Fruit fly (Drosophila melanogaster) whole organism, embryonic: ENCODE data around the gene dysc.

Experiments
- ATbp ChIP-seq: fragments of 200-800 bp; sonication (Bioruptor generic); optimal IDR thresholded peaks from 2 replicates; lab custom pipeline; 2017; ENCODE audit warnings: missing biosample characterization, mild to moderate bottlenecking, missing genetic modification characterization, missing genetic modification reagents
- Abd-B ChIP-seq: fragments of 200-800 bp; sonication (Bioruptor generic); optimal IDR thresholded peaks from 2 replicates; lab custom pipeline; 2018; ENCODE audit warnings: missing biosample characterization, mild to moderate bottlenecking, missing genetic modification characterization, moderate library complexity
- BEAF-32 ChIP-seq: fragments of 200-800 bp; sonication (Bioruptor generic); optimal IDR thresholded peaks from 3 replicates; lab custom pipeline; 2017; ENCODE audit warnings: missing biosample characterization, missing genetic modification characterization, mild to moderate bottlenecking, moderate library complexity, missing genetic modification reagents
- CG10366 ChIP-seq: fragments of 200-800 bp; sonication (Bioruptor generic); IDR thresholded peaks from 2 replicates; pipeline ENCODE4 v1.3.6; 2022; ENCODE audit warnings: missing biosample characterization, missing genetic modification characterization
- CG10543 ChIP-seq: fragments of 200-800 bp; sonication (Bioruptor generic); optimal IDR thresholded peaks from 3 replicates; lab custom pipeline; 2017; ENCODE audit warnings: missing biosample characterization, mild to moderate bottlenecking, missing genetic modification characterization, moderate library complexity
- CG13424 ChIP-seq: fragments of 200-800 bp; sonication (Bioruptor generic); optimal IDR thresholded peaks from 2 replicates; lab custom pipeline; 2019; ENCODE audit warnings: missing biosample characterization, mild to moderate bottlenecking, missing genetic modification characterization, moderate library complexity
- CG15011 ChIP-seq: fragments of 200-800 bp; sonication (Bioruptor generic); optimal IDR thresholded peaks from 3 replicates; lab custom pipeline; 2018; ENCODE audit warnings: missing biosample characterization, mild to moderate bottlenecking, missing genetic modification characterization
- CG17912 ChIP-seq: fragments of 200-800 bp; sonication (Bioruptor generic); optimal IDR thresholded peaks from 2 replicates; lab custom pipeline; 2018; ENCODE audit warnings: missing biosample characterization, mild to moderate bottlenecking, missing genetic modification characterization
- CG30403 ChIP-seq: fragments of 200-800 bp; sonication (Bioruptor generic); optimal IDR thresholded peaks from 3 replicates; lab custom pipeline; 2016; ENCODE audit warnings: missing biosample characterization, missing genetic modification characterization
- CG31388 ChIP-seq: fragments of 200-800 bp; sonication (Bioruptor generic); optimal IDR thresholded peaks from 2 replicates; lab custom pipeline; 2016; ENCODE audit warnings: missing biosample characterization, missing genetic modification characterization
- CG31441 ChIP-seq: fragments of 200-800 bp; sonication (Bioruptor generic); IDR thresholded peaks from 2 replicates; pipeline ENCODE4 v1.3.6; 2022; ENCODE audit warnings: missing biosample characterization, missing genetic modification characterization
- CG3407 ChIP-seq: fragments of 200-800 bp; sonication (Bioruptor generic); optimal IDR thresholded peaks from 2 replicates; lab custom pipeline; 2018; ENCODE audit warnings: missing biosample characterization, mild to moderate bottlenecking, missing genetic modification characterization
- CG34376 ChIP-seq: fragments of 200-800 bp; sonication (Bioruptor generic); optimal IDR thresholded peaks from 2 replicates; lab custom pipeline; 2018; ENCODE audit warnings: missing biosample characterization, mild to moderate bottlenecking, missing genetic modification characterization
- CG3838 ChIP-seq: fragments of 200-800 bp; sonication (Bioruptor generic); optimal IDR thresholded peaks from 3 replicates; lab custom pipeline; 2016; ENCODE audit warnings: missing biosample characterization, missing genetic modification characterization
- CG4328 ChIP-seq: fragments of 200-800 bp; sonication (Bioruptor generic); optimal IDR thresholded peaks from 3 replicates; lab custom pipeline; 2017; ENCODE audit warnings: missing biosample characterization, missing genetic modification reagents, missing genetic modification characterization
- CG4730 ChIP-seq: fragments of 200-800 bp; sonication (Bioruptor generic); IDR thresholded peaks from 2 replicates; pipeline ENCODE4 v1.3.6; 2022; ENCODE audit warnings: missing biosample characterization, missing genetic modification characterization
- CG7372 ChIP-seq: fragments of 200-800 bp; sonication (Bioruptor generic); IDR thresholded peaks from 2 replicates; pipeline ENCODE4 v1.3.6; 2022; ENCODE audit warnings: missing biosample characterization, missing genetic modification characterization
- CG7963 ChIP-seq: fragments of 200-800 bp; sonication (Bioruptor generic); IDR thresholded peaks from 3 replicates; pipeline ENCODE4 v1.3.6; 2022; ENCODE audit warnings: missing biosample characterization, missing genetic modification characterization; ENCODE audit not compliant: partially characterized antibody
- CG8089 ChIP-seq: fragments of 200-800 bp; sonication (Bioruptor generic); optimal IDR thresholded peaks from 3 replicates; lab custom pipeline; 2016; ENCODE audit warnings: missing biosample characterization, missing genetic modification characterization
- CTCF ChIP-seq: fragments of 200-800 bp; sonication (Bioruptor generic); optimal IDR thresholded peaks from 2 replicates; lab custom pipeline; 2017; ENCODE audit warnings: missing biosample characterization, mild to moderate bottlenecking, missing genetic modification characterization, moderate library complexity
- D ChIP-seq, 2 experiments: fragments of 200-800 bp in 1 of 2; fragments of >200 bp in 1 of 2; sonication (Bioruptor generic) in 1 of 2; optimal IDR thresholded peaks; 2 replicates in 1 of 2; 3 replicates in 1 of 2; lab custom pipeline; 2017; ENCODE audit warnings: mild to moderate bottlenecking in 1 of 2, missing biosample characterization in 1 of 2, missing genetic modification characterization in 1 of 2, missing genetic modification reagents in 1 of 2
- Doc3 ChIP-seq: fragments of 200-800 bp; sonication (Bioruptor generic); IDR thresholded peaks from 3 replicates; pipeline ENCODE4 v1.3.6; 2022; ENCODE audit warnings: missing biosample characterization, missing genetic modification characterization; ENCODE audit not compliant: partially characterized antibody
- ERR ChIP-seq: fragments of 200-800 bp; sonication (Bioruptor generic); optimal IDR thresholded peaks from 2 replicates; lab custom pipeline; 2016; ENCODE audit warnings: missing biosample characterization, missing genetic modification characterization
- Eip74EF ChIP-seq, 2 experiments: fragments of 200-800 bp in 1 of 2; fragments of >200 bp in 1 of 2; sonication (Bioruptor generic) in 1 of 2; optimal IDR thresholded peaks; 2 replicates each; lab custom pipeline; 2017 to 2019; ENCODE audit warnings: missing biosample characterization in 2 of 2, missing genetic modification characterization in 2 of 2, mild to moderate bottlenecking in 1 of 2, moderate library complexity in 1 of 2
- Fer1 ChIP-seq: fragments of 200-800 bp; sonication (Bioruptor generic); optimal IDR thresholded peaks from 2 replicates; lab custom pipeline; 2017; ENCODE audit warnings: missing biosample characterization, mild to moderate bottlenecking, missing genetic modification characterization
- GATAe ChIP-seq: fragments of 200-800 bp; sonication (Bioruptor generic); conservative IDR thresholded peaks from 2 replicates; pipeline ENCODE4 v1.3.6; 2022; ENCODE audit warnings: missing biosample characterization, missing genetic modification characterization
- HHEX ChIP-seq: fragments of 200-800 bp; sonication (Bioruptor generic); optimal IDR thresholded peaks from 3 replicates; lab custom pipeline; 2017; ENCODE audit warnings: missing biosample characterization, mild to moderate bottlenecking, missing genetic modification characterization, missing genetic modification reagents
- HLHmδ ChIP-seq: fragments of 200-800 bp; sonication (Bioruptor generic); optimal IDR thresholded peaks from 2 replicates; lab custom pipeline; 2018; ENCODE audit warnings: missing biosample characterization, mild to moderate bottlenecking, missing genetic modification characterization, moderate library complexity
- Optix ChIP-seq: fragments of 200-800 bp; sonication (Bioruptor generic); IDR thresholded peaks from 3 replicates; pipeline ENCODE4 v1.3.6; 2022; ENCODE audit warnings: missing biosample characterization, missing genetic modification characterization
- Rx ChIP-seq: fragments of 200-800 bp; sonication (Bioruptor generic); IDR thresholded peaks from 2 replicates; pipeline ENCODE4 v1.3.6; 2022; ENCODE audit warnings: missing biosample characterization, missing genetic modification characterization
- abd-A ChIP-seq: fragments of 200-800 bp; sonication (Bioruptor generic); optimal IDR thresholded peaks from 3 replicates; lab custom pipeline; 2019; ENCODE audit warnings: missing biosample characterization, mild to moderate bottlenecking, missing genetic modification characterization, moderate library complexity
- aop ChIP-seq: fragments of 200-800 bp; sonication (Bioruptor generic); IDR thresholded peaks from 2 replicates; pipeline ENCODE4 v1.3.6; 2022; ENCODE audit warnings: missing biosample characterization, missing genetic modification characterization
- ase ChIP-seq: fragments of 200-800 bp; sonication (Bioruptor generic); IDR thresholded peaks from 3 replicates; pipeline ENCODE4 v1.3.6; 2022; ENCODE audit warnings: missing biosample characterization, missing genetic modification characterization
- az2 ChIP-seq: fragments of 200-800 bp; sonication (Bioruptor generic); optimal IDR thresholded peaks from 3 replicates; lab custom pipeline; 2016; ENCODE audit warnings: missing biosample characterization, missing genetic modification characterization
- crol ChIP-seq: fragments of 200-800 bp; sonication (Bioruptor generic); IDR thresholded peaks from 2 replicates; pipeline ENCODE4 v1.3.6; 2022; ENCODE audit warnings: missing biosample characterization, missing genetic modification characterization
- emc ChIP-seq: fragments of 200-800 bp; sonication (Bioruptor generic); optimal IDR thresholded peaks from 2 replicates; lab custom pipeline; 2016; ENCODE audit warnings: missing biosample characterization, missing genetic modification characterization
- fd96Cb ChIP-seq: fragments of 200-800 bp; sonication (Bioruptor generic); optimal IDR thresholded peaks from 2 replicates; lab custom pipeline; 2018; ENCODE audit warnings: missing biosample characterization, mild to moderate bottlenecking, missing genetic modification characterization, moderate library complexity
- fru ChIP-seq: fragments of >200 bp; optimal IDR thresholded peaks from 2 replicates; lab custom pipeline; 2017
- ftz-f1 ChIP-seq: fragments of 200-800 bp; sonication (Bioruptor generic); optimal IDR thresholded peaks from 2 replicates; lab custom pipeline; 2016; ENCODE audit warnings: missing biosample characterization, missing genetic modification characterization
- hkb ChIP-seq, 2 experiments: fragments of 200-800 bp in 1 of 2; fragments of >200 bp in 1 of 2; sonication (Bioruptor generic) in 1 of 2; IDR thresholded peaks in 1 of 2; optimal IDR thresholded peaks in 1 of 2; 2 replicates each; pipeline versions ENCODE4 v1.3.6 to Lab custom; 2017 to 2022; ENCODE audit warnings: missing biosample characterization in 1 of 2, missing genetic modification characterization in 1 of 2
- lab ChIP-seq: fragments of 200-800 bp; sonication (Bioruptor generic); optimal IDR thresholded peaks from 3 replicates; lab custom pipeline; 2017; ENCODE audit warnings: missing biosample characterization, missing genetic modification characterization, mild to moderate bottlenecking, moderate library complexity, missing genetic modification reagents
- nom ChIP-seq: fragments of 200-800 bp; sonication (Bioruptor generic); optimal IDR thresholded peaks from 2 replicates; lab custom pipeline; 2017; ENCODE audit warnings: missing biosample characterization, missing genetic modification characterization, mild to moderate bottlenecking, moderate library complexity, missing genetic modification reagents
- oc ChIP-seq: fragments of 200-800 bp; sonication (Bioruptor generic); optimal IDR thresholded peaks from 2 replicates; lab custom pipeline; 2018; ENCODE audit warnings: missing biosample characterization, mild to moderate bottlenecking, missing genetic modification characterization, moderate library complexity
- pan ChIP-seq, 4 experiments: fragments of >200 bp in 3 of 4; fragments of 200-800 bp in 1 of 4; sonication (Bioruptor generic) in 1 of 4; optimal IDR thresholded peaks in 3 of 4; IDR thresholded peaks in 1 of 4; 2 replicates each; pipeline versions ENCODE4 v1.3.6 to Lab custom; 2017 to 2022; ENCODE audit warnings: missing biosample characterization in 2 of 4, missing genetic modification characterization in 2 of 4, mixed read lengths in 1 of 4
- prd ChIP-seq, 3 experiments: fragments of >200 bp in 2 of 3; fragments of 200-800 bp in 1 of 3; sonication (Bioruptor generic) in 1 of 3; optimal IDR thresholded peaks in 2 of 3; IDR thresholded peaks in 1 of 3; 2 replicates in 2 of 3; 3 replicates in 1 of 3; pipeline versions ENCODE4 v1.3.6 to Lab custom; 2017 to 2022; ENCODE audit warnings: missing biosample characterization in 1 of 3, missing genetic modification characterization in 1 of 3
- zen ChIP-seq: fragments of 200-800 bp; sonication (Bioruptor generic); optimal IDR thresholded peaks from 3 replicates; lab custom pipeline; 2018; ENCODE audit warnings: missing biosample characterization, mild to moderate bottlenecking, missing genetic modification characterization, moderate library complexity

dysc gene

DNA sequence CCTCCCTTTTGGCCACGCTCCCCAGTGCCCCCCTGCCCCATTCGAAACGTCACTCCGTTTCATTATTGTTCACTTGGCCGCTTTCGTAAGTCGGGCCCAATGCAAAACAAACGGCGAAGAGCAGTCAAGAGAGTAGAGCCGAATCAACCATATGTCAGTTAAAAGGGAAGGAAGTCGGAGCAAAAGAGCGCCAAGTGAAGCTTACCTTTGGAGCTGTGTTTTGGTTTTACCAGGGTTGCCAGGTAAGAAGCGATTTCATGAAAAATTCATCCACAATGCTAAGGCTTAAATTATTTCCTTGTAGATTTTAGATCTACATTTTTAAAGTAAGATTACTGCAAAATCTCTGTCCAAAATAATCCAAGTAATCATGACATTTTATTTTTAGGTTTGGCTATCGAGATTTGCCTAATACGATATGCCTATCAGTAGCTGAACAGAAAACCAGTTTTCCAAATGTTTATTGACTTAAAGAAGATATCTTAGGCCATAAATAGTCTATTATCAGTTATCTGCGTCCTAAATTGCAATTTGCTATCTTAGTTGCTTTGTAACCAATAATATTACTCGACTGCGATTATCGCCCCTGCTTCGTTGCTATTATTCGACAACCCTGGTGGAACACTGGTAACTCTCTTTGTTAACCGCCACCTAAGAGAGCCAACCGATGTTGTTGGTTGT is 35.6 kb upstream of the dysc start (continued):
- TF ChIP-seq CTCF, result peak; percentile 40
- TF ChIP-seq CG10366 (GFP tag; lab: Robert Waterston, UW), result no peak; the same call in 1 of the 2 replicates
- peak; percentile 86 for TF ChIP-seq fd96Cb (tag; lab: Kevin White, UChicago)
- TF ChIP-seq CG10543 (GFP tag; lab: Kevin White, UChicago), result peak; percentile 93
- TF ChIP-seq D (optimal IDR thresholded peaks at IDR 0.05; lab: Kevin White, UChicago), result no peak
- TF ChIP-seq D (GFP tag; optimal IDR thresholded peaks at IDR 0.05; lab: Kevin White, UChicago), result peak; percentile 91
- peak; percentile 93 for TF ChIP-seq CG34376 (GFP tag; lab: Kevin White, UChicago)
- TF ChIP-seq emc, result peak; percentile 76
- peak; percentile 90 for TF ChIP-seq HHEX
- TF ChIP-seq oc (tag; lab: Kevin White, UChicago), result no peak
- TF ChIP-seq ERR (GFP tag; lab: Kevin White, UChicago), result peak; percentile 79
- TF ChIP-seq CG15011 (GFP tag; lab: Kevin White, UChicago), result peak; percentile 89
- peak; percentile 75 for TF ChIP-seq ATbp (GFP tag; lab: Kevin White, UChicago)
- peak; percentile 48 for TF ChIP-seq zen
- TF ChIP-seq HLHmδ, result no peak
- peak; percentile 51 for TF ChIP-seq CG31388 (GFP tag; lab: Kevin White, UChicago)
- TF ChIP-seq abd-A, result no peak
- no peak for TF ChIP-seq hkb (optimal IDR thresholded peaks at IDR 0.05; lab: Kevin White, UChicago)
- peak; percentile 76 for TF ChIP-seq hkb (GFP tag; IDR thresholded peaks at IDR 0.05; lab: Robert Waterston, UW)
- TF ChIP-seq CG13424 (tag; lab: Kevin White, UChicago), result peak; percentile 93
- no peak for TF ChIP-seq fru
- TF ChIP-seq Doc3, result no peak
- TF ChIP-seq ftz-f1 (GFP tag; lab: Kevin White, UChicago), result no peak
- peak; percentile 62 for TF ChIP-seq CG3407
- peak; percentile 63; the same call in 2 of the 3 replicates for TF ChIP-seq ase (GFP tag; lab: Robert Waterston, UW)
- peak; percentile 84 for TF ChIP-seq lab (GFP tag; lab: Kevin White, UChicago)
- peak; percentile 92 for TF ChIP-seq CG31441
- TF ChIP-seq nom (GFP tag; lab: Kevin White, UChicago), result peak; percentile 81
- peak; percentile 92 for TF ChIP-seq CG4328 (GFP tag; lab: Kevin White, UChicago)
- TF ChIP-seq az2 (GFP tag; lab: Kevin White, UChicago), result peak; percentile 88
- TF ChIP-seq Abd-B, result peak; percentile 85
- no peak for TF ChIP-seq prd (optimal IDR thresholded peaks at IDR 0.05; lab: Kevin White, UChicago)
- TF ChIP-seq prd (GFP tag; IDR thresholded peaks at IDR 0.05; lab: Robert Waterston, UW), result peak; percentile 70; the same call in 2 of the 3 replicates
- no peak; the same call in 1 of the 2 replicates for TF ChIP-seq GATAe
- TF ChIP-seq CG8089 (GFP tag; lab: Kevin White, UChicago), result peak; percentile 85
- TF ChIP-seq CG3838 (GFP tag; lab: Kevin White, UChicago), result peak; percentile 67
- peak in 1 of 2 experiments; percentile 73 for TF ChIP-seq Eip74EF (GFP tag; optimal IDR thresholded peaks at IDR 0.05; lab: Kevin White, UChicago)
- TF ChIP-seq BEAF-32, result peak; percentile 25
- TF ChIP-seq Rx (GFP tag; lab: Robert Waterston, UW), result peak; percentile 72
- peak; percentile 57; the same call in 1 of the 2 replicates for TF ChIP-seq CG4730 (GFP tag; lab: Robert Waterston, UW)
- peak; percentile 75 for TF ChIP-seq CG7372 (GFP tag; lab: Robert Waterston, UW)
- TF ChIP-seq crol (GFP tag; lab: Robert Waterston, UW), result peak; percentile 53
- TF ChIP-seq pan (optimal IDR thresholded peaks at IDR 0.05; lab: Kevin White, UChicago), result no peak
- TF ChIP-seq pan (GFP tag; optimal IDR thresholded peaks at IDR 0.05 in 1 of 2, IDR thresholded peaks at IDR 0.05 in 1 of 2), result peak in 1 of 2 experiments; percentile 63
- TF ChIP-seq Fer1 (GFP tag; lab: Kevin White, UChicago), result peak; percentile 91
- no peak for TF ChIP-seq aop (GFP tag; lab: Robert Waterston, UW)
- TF ChIP-seq CG17912, result no peak
- TF ChIP-seq Optix (GFP tag; lab: Robert Waterston, UW), result 0 out of 3 replicates have a peak, but pooled peaks have one; percentile 5
- TF ChIP-seq CG30403 (GFP tag; lab: Kevin White, UChicago), result peak; percentile 93
- TF ChIP-seq CG7963 (GFP tag; lab: Robert Waterston, UW), result no peak
